Fruit fly (Drosophila melanogaster): ENCODE measurements around the gene Tyler.

Gene Tyler

dm6 chrX:19645873-19646541, 34.7 kb downstream of the Tyler start, which contains the start of gene Arp10:
Gene Arp10, minus strand, starts transcription at chrX:19646176.
- TF ChIP-seq esn (GFP tag; optimal IDR thresholded peaks at IDR 0.05): peak; percentile 17
- TF ChIP-seq CG3032 (tag; optimal IDR thresholded peaks at IDR 0.05): peak; percentile 12
- peak; percentile 30 for TF ChIP-seq Hr4 (GFP tag; optimal IDR thresholded peaks at IDR 0.05)
- TF ChIP-seq Eip78C (GFP tag): peak; percentile 55
- TF ChIP-seq Ets96B (tag; optimal IDR thresholded peaks at IDR 0.05): peak; percentile 7
- TF ChIP-seq CG6163 (GFP tag; IDR thresholded peaks at IDR 0.05): no peak
- peak; percentile 28 for TF ChIP-seq achi (GFP tag; optimal IDR thresholded peaks at IDR 0.05)
- peak; percentile 5 for TF ChIP-seq topi (GFP tag; optimal IDR thresholded peaks at IDR 0.05)
- TF ChIP-seq CG10669 (GFP tag; optimal IDR thresholded peaks at IDR 0.05): no peak
- TF ChIP-seq CG15336 (GFP tag; IDR thresholded peaks at IDR 0.05): no peak
- TF ChIP-seq CG31627 (GFP tag; optimal IDR thresholded peaks at IDR 0.05): peak; percentile 26

dm6 chrX:19651757-19652419, 40.6 kb downstream of the Tyler start, which contains the start of the genes Ranbp21 and Elys:
Gene Ranbp21, minus strand, starts transcription at chrX:19652269.
Gene Elys, plus strand, starts transcription at chrX:19652305.
- TF ChIP-seq CG16779 (tag; optimal IDR thresholded peaks at IDR 0.05): no peak
- no peak for TF ChIP-seq CG15336 (GFP tag; IDR thresholded peaks at IDR 0.05)
- TF ChIP-seq pdm3 (GFP tag; optimal IDR thresholded peaks at IDR 0.05): no peak
- peak; percentile 74 for TF ChIP-seq Sox14 (GFP tag; optimal IDR thresholded peaks at IDR 0.05)
- peak; percentile 13 for TF ChIP-seq Lpt (GFP tag; optimal IDR thresholded peaks at IDR 0.05)
- peak; percentile 3 for TF ChIP-seq CG34406 (GFP tag; optimal IDR thresholded peaks at IDR 0.05)
- TF ChIP-seq CG32006 (GFP tag; optimal IDR thresholded peaks at IDR 0.05): no peak
- TF ChIP-seq CG9139 (GFP tag; optimal IDR thresholded peaks at IDR 0.05): no peak
- TF ChIP-seq eg (GFP tag; IDR thresholded peaks at IDR 0.05): peak; percentile 33; the same call in 1 of the 3 replicates
- peak; percentile 77 for TF ChIP-seq Eip78C (GFP tag)
- no peak for TF ChIP-seq salr (GFP tag; optimal IDR thresholded peaks at IDR 0.05)
- TF ChIP-seq CG3919 (GFP tag; optimal IDR thresholded peaks at IDR 0.05): no peak
- peak; percentile 43 for TF ChIP-seq CG3032 (tag; optimal IDR thresholded peaks at IDR 0.05)
- peak; percentile 58 for TF ChIP-seq esn (GFP tag; optimal IDR thresholded peaks at IDR 0.05)
- peak; percentile 55 for TF ChIP-seq Sox15 (GFP tag; optimal IDR thresholded peaks at IDR 0.05)
- no peak for TF ChIP-seq ss (GFP tag; optimal IDR thresholded peaks at IDR 0.05)
- peak; percentile 74 for TF ChIP-seq CG31627 (GFP tag; optimal IDR thresholded peaks at IDR 0.05)
- TF ChIP-seq Hr39 (GFP tag; optimal IDR thresholded peaks at IDR 0.05): peak; percentile 76
- peak; percentile 56 for TF ChIP-seq Ets21C (GFP tag; optimal IDR thresholded peaks at IDR 0.05)
- peak; percentile 71 for TF ChIP-seq cyc (GFP tag; optimal IDR thresholded peaks at IDR 0.05)
- TF ChIP-seq Gug (GFP tag; IDR thresholded peaks at IDR 0.05): 0 out of 2 replicates have a peak, but pooled peaks have one; percentile 32
- TF ChIP-seq lz (GFP tag; optimal IDR thresholded peaks at IDR 0.05): peak; percentile 68
- peak; percentile 5 for TF ChIP-seq CG1621 (tag; optimal IDR thresholded peaks at IDR 0.05)
- peak; percentile 66; the same call in 2 of the 3 replicates for TF ChIP-seq CG6163 (GFP tag; IDR thresholded peaks at IDR 0.05)

DNA sequence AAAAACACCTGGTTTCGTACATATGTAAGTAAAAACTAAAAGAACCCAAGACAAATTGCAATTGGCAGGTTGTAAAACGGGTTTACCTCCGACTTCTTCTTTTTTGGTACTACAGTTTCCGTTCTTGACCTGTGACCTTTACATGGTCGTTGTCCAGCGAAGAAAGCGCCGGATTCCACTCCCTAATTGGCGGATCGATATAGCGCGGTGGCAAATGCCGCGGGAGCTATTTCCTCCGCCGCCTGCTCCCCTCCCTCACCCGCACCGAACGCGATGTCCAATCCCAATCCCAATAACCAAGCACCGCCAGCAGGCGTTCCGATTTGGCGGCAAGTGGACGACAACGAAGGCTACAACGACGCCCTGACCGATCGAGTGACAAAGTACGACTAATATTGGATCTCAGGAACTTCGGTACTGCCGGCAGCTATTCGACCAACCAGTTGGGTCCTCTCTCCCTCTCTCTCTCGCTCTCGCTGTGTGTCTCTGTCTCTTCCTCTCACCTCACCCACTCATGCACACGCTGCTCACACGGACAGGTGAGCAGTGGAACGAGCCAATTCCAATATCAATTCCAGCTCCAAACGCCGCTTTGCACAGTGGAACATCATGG, 51.4 kb downstream of the Tyler start:
- TF ChIP-seq Eip78C (GFP tag) (no peak), dsx (GFP tag; optimal IDR thresholded peaks at IDR 0.05; ENCODE audit: poor library complexity, severe bottlenecking) (peak; percentile 66), Gug (GFP tag; IDR thresholded peaks at IDR 0.05) (no peak), salr (GFP tag; optimal IDR thresholded peaks at IDR 0.05) (no peak), CG10669 (GFP tag; optimal IDR thresholded peaks at IDR 0.05) (no peak), pdm3 (GFP tag; optimal IDR thresholded peaks at IDR 0.05) (no peak), CG11762 (GFP tag; optimal IDR thresholded peaks at IDR 0.05; ENCODE audit: insufficient read depth) (no peak), CG6163 (GFP tag; IDR thresholded peaks at IDR 0.05) (peak; percentile 60; the same call in 1 of the 3 replicates), spab (GFP tag; optimal IDR thresholded peaks at IDR 0.05) (no peak), Lpt (GFP tag; optimal IDR thresholded peaks at IDR 0.05) (peak; percentile 20), CG7368 (GFP tag; optimal IDR thresholded peaks at IDR 0.05) (peak; percentile 11), achi (GFP tag; optimal IDR thresholded peaks at IDR 0.05) (no peak), OdsH (GFP tag; optimal IDR thresholded peaks at IDR 0.05) (no peak), eg (GFP tag; IDR thresholded peaks at IDR 0.05) (peak; percentile 53; the same call in 1 of the 3 replicates), CG8632 (GFP tag; optimal IDR thresholded peaks at IDR 0.05) (no peak), fkh (GFP tag; optimal IDR thresholded peaks at IDR 0.05) (no peak), Eip75B (GFP tag; optimal IDR thresholded peaks at IDR 0.05) (no peak), CG6854 (GFP tag; optimal IDR thresholded peaks at IDR 0.05) (peak; percentile 48), net (GFP tag; optimal IDR thresholded peaks at IDR 0.05) (no peak), CG15336 (GFP tag; IDR thresholded peaks at IDR 0.05) (peak; percentile 37; the same call in 1 of the 2 replicates), CG16779 (tag; optimal IDR thresholded peaks at IDR 0.05) (no peak), acj6 (GFP tag; optimal IDR thresholded peaks at IDR 0.05) (no peak)
